Worm (Caenorhabditis elegans) whole organism, L2 larva: Measurements from ENCODE around the gene ZK105.3.

Experiments
- C34F6.9 ChIP-seq: fragments of 150-350 bp; optimal IDR thresholded peaks from 2 replicates; lab custom pipeline; 2014; ENCODE audit warnings: missing biosample characterization, missing genetic modification characterization
- Y55F3AM.14 ChIP-seq: fragments of 200-800 bp; sonication (Bioruptor generic); optimal IDR thresholded peaks from 2 replicates; lab custom pipeline; 2018; ENCODE audit warnings: mild to moderate bottlenecking, missing genetic modification characterization, missing compliant biosample characterization
- aly-2 ChIP-seq: fragments of 150-350 bp; optimal IDR thresholded peaks from 2 replicates; lab custom pipeline; 2014; ENCODE audit warnings: missing biosample characterization, missing genetic modification characterization
- ama-1 ChIP-seq: fragments of 150-350 bp; optimal IDR thresholded peaks from 2 replicates; lab custom pipeline; 2018; ENCODE audit warnings: inconsistent platforms
- crh-2 ChIP-seq: sonication (generic microtip); optimal IDR thresholded peaks from 2 replicates; lab custom pipeline; 2017; ENCODE audit warnings: missing biosample characterization, missing genetic modification characterization
- dmd-4 ChIP-seq: sonication (generic microtip); optimal IDR thresholded peaks from 2 replicates; lab custom pipeline; 2017; ENCODE audit warnings: missing biosample characterization, missing genetic modification characterization
- elt-1 ChIP-seq: fragments of 150-350 bp; optimal IDR thresholded peaks from 2 replicates; lab custom pipeline; 2014; ENCODE audit warnings: missing biosample characterization, missing genetic modification characterization
- elt-3 ChIP-seq: sonication (generic microtip); optimal IDR thresholded peaks from 2 replicates; lab custom pipeline; 2017; ENCODE audit warnings: missing biosample characterization, missing genetic modification characterization
- fos-1 ChIP-seq: fragments of 150-350 bp; optimal IDR thresholded peaks from 2 replicates; lab custom pipeline; 2014; ENCODE audit warnings: missing biosample characterization, missing genetic modification characterization
- lin-11 ChIP-seq: fragments of 150-350 bp; sonication (generic microtip); optimal IDR thresholded peaks from 2 replicates; lab custom pipeline; 2014; ENCODE audit warnings: missing biosample characterization, missing genetic modification characterization, inconsistent platforms, mixed read lengths
- lin-13 ChIP-seq: fragments of 150-350 bp; optimal IDR thresholded peaks from 2 replicates; lab custom pipeline; 2014; ENCODE audit warnings: missing biosample characterization, missing genetic modification reagents, missing genetic modification characterization
- lin-39 ChIP-seq: fragments of 150-350 bp; optimal IDR thresholded peaks from 2 replicates; lab custom pipeline; 2014; ENCODE audit warnings: missing biosample characterization, missing genetic modification reagents, missing genetic modification characterization
- mab-5 ChIP-seq: fragments of 150-350 bp; optimal IDR thresholded peaks from 2 replicates; lab custom pipeline; 2014; ENCODE audit warnings: missing biosample characterization, missing genetic modification characterization
- mbf-1 ChIP-seq: sonication (generic microtip); optimal IDR thresholded peaks from 2 replicates; lab custom pipeline; 2017; ENCODE audit warnings: missing biosample characterization, missing genetic modification characterization
- mdl-1 ChIP-seq, 2 experiments: fragments of 150-350 bp in 1 of 2; sonication (generic microtip) in 1 of 2; optimal IDR thresholded peaks; 2 replicates each; lab custom pipeline; 2017; ENCODE audit warnings: missing biosample characterization in 2 of 2, missing genetic modification characterization in 2 of 2
- nhr-10 ChIP-seq: sonication (generic microtip); optimal IDR thresholded peaks from 2 replicates; lab custom pipeline; 2017; ENCODE audit warnings: missing biosample characterization, missing genetic modification characterization
- nhr-11 ChIP-seq: fragments of 150-350 bp; optimal IDR thresholded peaks from 2 replicates; lab custom pipeline; 2014; ENCODE audit warnings: missing biosample characterization, missing genetic modification characterization
- nhr-12 ChIP-seq: fragments of 150-350 bp; optimal IDR thresholded peaks from 2 replicates; lab custom pipeline; 2014; ENCODE audit warnings: missing biosample characterization, missing genetic modification characterization
- nhr-21 ChIP-seq: fragments of 150-350 bp; optimal IDR thresholded peaks from 2 replicates; lab custom pipeline; 2014; ENCODE audit warnings: missing biosample characterization, missing genetic modification characterization
- nhr-23 ChIP-seq: fragments of 150-350 bp; optimal IDR thresholded peaks from 2 replicates; lab custom pipeline; 2014; ENCODE audit warnings: missing biosample characterization, missing genetic modification reagents, missing genetic modification characterization
- nhr-237 ChIP-seq: fragments of 150-350 bp; optimal IDR thresholded peaks from 2 replicates; lab custom pipeline; 2014; ENCODE audit warnings: missing biosample characterization, missing genetic modification characterization
- nhr-25 ChIP-seq: fragments of 150-350 bp; sonication (generic microtip); optimal IDR thresholded peaks from 3 replicates; lab custom pipeline; 2014; ENCODE audit warnings: missing biosample characterization, missing genetic modification characterization
- nhr-6 ChIP-seq: fragments of 150-350 bp; optimal IDR thresholded peaks from 2 replicates; lab custom pipeline; 2014; ENCODE audit warnings: missing biosample characterization, missing genetic modification characterization
- nhr-77 ChIP-seq: fragments of 150-350 bp; optimal IDR thresholded peaks from 2 replicates; lab custom pipeline; 2014; ENCODE audit warnings: missing biosample characterization, missing genetic modification characterization
- peb-1 ChIP-seq: fragments of 150-350 bp; optimal IDR thresholded peaks from 2 replicates; lab custom pipeline; 2014; ENCODE audit warnings: missing biosample characterization, missing genetic modification characterization
- sma-3 ChIP-seq: sonication (generic microtip); optimal IDR thresholded peaks from 2 replicates; lab custom pipeline; 2016; ENCODE audit warnings: missing genetic modification reagents, missing genetic modification characterization, missing compliant biosample characterization
- sma-9 ChIP-seq, 2 experiments: fragments of 150-350 bp in 1 of 2; sonication (generic microtip) in 1 of 2; optimal IDR thresholded peaks; 2 replicates each; lab custom pipeline; 2014 to 2016; ENCODE audit warnings: missing genetic modification characterization in 2 of 2, mild to moderate bottlenecking in 1 of 2, missing biosample characterization in 1 of 2, missing compliant biosample characterization in 1 of 2, missing genetic modification reagents in 1 of 2, moderate library complexity in 1 of 2
- snpc-4 ChIP-seq: fragments of 150-350 bp; optimal IDR thresholded peaks from 2 replicates; lab custom pipeline; 2014; ENCODE audit warnings: missing biosample characterization, missing genetic modification characterization
- unc-55 ChIP-seq: fragments of 150-350 bp; sonication (generic microtip); optimal IDR thresholded peaks from 3 replicates; lab custom pipeline; 2014; ENCODE audit warnings: missing biosample characterization, missing genetic modification reagents, missing genetic modification characterization
- unc-62 ChIP-seq: fragments of 150-350 bp; optimal IDR thresholded peaks from 2 replicates; lab custom pipeline; 2014; ENCODE audit warnings: missing biosample characterization, missing genetic modification reagents, missing genetic modification characterization
- zag-1 ChIP-seq: fragments of 150-350 bp; optimal IDR thresholded peaks from 2 replicates; lab custom pipeline; 2014; ENCODE audit warnings: missing biosample characterization, missing genetic modification characterization
- ztf-1 ChIP-seq: fragments of 200-800 bp; sonication (Bioruptor generic); conservative IDR thresholded peaks from 2 replicates; pipeline ENCODE4 v1.3.6; 2022; ENCODE audit warnings: missing genetic modification characterization, missing compliant biosample characterization
- ztf-11 ChIP-seq: sonication (generic microtip); optimal IDR thresholded peaks from 2 replicates; lab custom pipeline; 2017; ENCODE audit warnings: missing biosample characterization, missing genetic modification characterization

The ZK105.3 gene

DNA sequence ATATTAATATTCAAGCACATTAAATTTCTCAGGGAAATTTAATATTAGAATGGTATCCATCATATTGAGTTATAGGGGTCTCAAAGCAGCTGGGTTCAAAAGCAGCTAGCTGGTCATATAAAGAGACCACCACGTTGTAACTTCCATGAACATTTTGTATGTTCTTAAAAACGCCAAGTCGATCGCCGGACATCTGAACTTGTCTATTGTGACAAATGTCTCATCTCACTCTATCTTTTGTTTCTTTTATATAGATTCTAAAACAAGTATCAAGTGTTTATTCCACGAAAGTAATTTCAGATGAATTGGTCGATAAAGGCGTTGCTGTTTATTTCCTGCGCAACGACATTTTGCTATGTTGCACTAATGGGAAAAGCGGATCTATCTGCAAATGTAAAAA is at the start of gene ZK105.3:
TSS of gene ZK105.3 (plus strand) at position 301 of the 400 bp plus-strand sequence.
- TF ChIP-seq unc-62 (no peak), elt-3 (no peak), lin-39 (tag; lab: Kevin White, UChicago) (no peak), nhr-6 (no peak), peb-1 (no peak), nhr-10 (tag; lab: Kevin White, UChicago) (no peak), Y55F3AM.14 (GFP tag; lab: Kevin White, UChicago) (no peak), C34F6.9 (tag; lab: Kevin White, UChicago) (no peak), nhr-11 (tag; lab: Kevin White, UChicago) (no peak), fos-1 (no peak)
- TF ChIP-seq, all 48 proteins: peak for 0

- no peak for TF ChIP-seq lin-13 (GFP tag; lab: Kevin White, UChicago)
These were observed 49.8 kb upstream of the ZK105.3 start for ce11 chrV:7647147-7647546.

DNA sequence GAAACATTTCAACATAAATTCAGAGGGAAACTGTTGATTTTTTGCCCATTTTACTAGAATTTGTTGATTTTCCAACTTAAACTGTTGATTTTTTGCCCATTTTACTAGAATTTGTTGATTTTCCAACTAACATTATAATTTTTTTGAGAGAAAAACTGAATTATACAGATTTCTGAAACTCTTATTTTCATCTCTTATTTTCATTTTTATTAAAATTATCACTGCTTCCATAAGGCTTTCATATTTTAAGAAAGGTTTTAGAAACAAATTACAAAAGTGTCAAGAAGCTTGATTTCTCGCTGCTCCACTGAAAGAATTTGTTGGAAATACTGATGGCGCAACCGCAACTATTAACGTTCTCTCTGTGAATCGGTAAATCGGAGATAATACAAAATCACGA is 47.0 kb upstream of the ZK105.3 start:
- TF ChIP-seq mbf-1 (tag; lab: Kevin White, UChicago) (no peak), sma-3 (GFP tag; lab: Kevin White, UChicago) (no peak), mdl-1 (tag; optimal IDR thresholded peaks at IDR 0.05; lab: Kevin White, UChicago) (no peak), snpc-4 (tag; lab: Kevin White, UChicago) (no peak), nhr-12 (tag; lab: Kevin White, UChicago) (no peak), nhr-77 (tag; lab: Kevin White, UChicago) (no peak), lin-13 (GFP tag; lab: Kevin White, UChicago) (no peak), aly-2 (no peak), zag-1 (tag; lab: Kevin White, UChicago) (no peak), fos-1 (no peak), sma-9 (GFP tag; optimal IDR thresholded peaks at IDR 0.05; lab: Kevin White, UChicago) (no peak), sma-9 (tag; optimal IDR thresholded peaks at IDR 0.05; lab: Kevin White, UChicago) (no peak), crh-2 (tag; lab: Kevin White, UChicago) (no peak), nhr-21 (tag; lab: Kevin White, UChicago) (no peak), ztf-11 (tag; lab: Kevin White, UChicago) (no peak), elt-1 (tag; lab: Kevin White, UChicago) (no peak), unc-55 (GFP tag; lab: Kevin White, UChicago) (no peak)

ce11 chrV:7651757-7652156 is 45.2 kb upstream of the ZK105.3 start, which contains the start of gene srh-234:
Gene srh-234, minus strand, starts transcription at chrV:7651857.
- TF ChIP-seq C34F6.9 (tag; lab: Kevin White, UChicago) (no peak), crh-2 (tag; lab: Kevin White, UChicago) (no peak), dmd-4 (no peak), nhr-237 (tag; lab: Kevin White, UChicago) (no peak)

DNA sequence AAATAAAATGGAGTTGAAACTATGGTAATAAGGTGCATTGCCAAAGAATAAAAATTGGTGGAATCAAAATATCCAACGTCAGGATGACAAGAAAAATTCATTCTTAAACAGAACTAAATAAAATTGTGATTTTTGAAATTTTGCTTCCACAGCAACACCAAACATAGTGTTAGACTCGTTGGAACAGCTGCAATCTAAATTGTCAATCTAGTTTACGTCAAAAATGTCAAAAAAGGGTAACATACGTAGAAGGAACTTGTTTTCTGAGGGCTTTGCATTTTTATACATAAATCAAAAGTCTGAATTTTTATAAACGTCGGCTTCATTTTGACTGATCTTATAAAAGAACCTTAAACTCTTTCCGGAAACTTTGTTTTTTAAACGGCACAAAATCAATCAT is 43.4 kb upstream of the ZK105.3 start, which contains the start of gene srh-200:
TSS of gene srh-200 (minus strand) at position 101 of the 400 bp plus-strand sequence.
- TF ChIP-seq elt-3 (no peak), ama-1 (lab: Kevin White, UChicago) (no peak), peb-1 (no peak), unc-55 (GFP tag; lab: Kevin White, UChicago) (no peak)
- TF ChIP-seq, all 48 proteins: peak for 0

DNA sequence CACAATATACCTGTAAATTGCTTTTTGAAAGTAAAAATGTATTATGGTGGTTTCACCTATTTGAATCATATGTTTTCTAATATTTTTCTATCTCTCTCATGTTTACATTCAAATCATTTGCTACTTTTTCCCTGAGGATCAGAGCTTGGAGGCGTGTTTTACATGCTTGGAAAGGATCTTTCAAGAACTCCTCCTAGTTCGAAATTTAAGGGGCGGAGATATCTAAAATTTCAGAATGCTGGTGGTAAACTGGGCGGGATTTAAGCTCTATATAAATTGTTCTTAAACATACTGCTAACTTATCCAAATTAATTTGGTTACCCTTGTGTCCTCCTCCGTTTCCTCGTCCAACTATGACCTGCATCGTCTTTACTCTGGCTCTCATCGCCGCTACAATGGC is 29.0 kb upstream of the ZK105.3 start, which contains the start of gene C12D5.5:
TSS of gene C12D5.5 (plus strand) at position 301 of the 400 bp plus-strand sequence.
- no peak for TF ChIP-seq nhr-25 (tag; lab: Kevin White, UChicago)
- no peak for TF ChIP-seq mab-5 (tag; lab: Kevin White, UChicago)
- TF ChIP-seq nhr-77 (tag; lab: Kevin White, UChicago): no peak
- no peak for TF ChIP-seq lin-13 (GFP tag; lab: Kevin White, UChicago)
- no peak for TF ChIP-seq unc-62
- TF ChIP-seq sma-9 (GFP tag; optimal IDR thresholded peaks at IDR 0.05; lab: Kevin White, UChicago): no peak
- TF ChIP-seq sma-9 (tag; optimal IDR thresholded peaks at IDR 0.05; lab: Kevin White, UChicago): no peak
- TF ChIP-seq mbf-1 (tag; lab: Kevin White, UChicago): no peak
- TF ChIP-seq ama-1 (lab: Kevin White, UChicago): no peak
- TF ChIP-seq zag-1 (tag; lab: Kevin White, UChicago): no peak
- TF ChIP-seq lin-11 (tag; lab: Kevin White, UChicago): no peak
- TF ChIP-seq nhr-11 (tag; lab: Kevin White, UChicago): no peak
- no peak for TF ChIP-seq nhr-23 (tag; lab: Kevin White, UChicago)
- no peak for TF ChIP-seq ztf-1 (GFP tag; lab: Robert Waterston, UW)
